Worm (Caenorhabditis elegans): ENCODE measurements around the gene H40L08.9.

- TF ChIP-seq nfya-1 (tag; optimal IDR thresholded peaks at IDR 0.05) (no peak), pha-2 (tag; optimal IDR thresholded peaks at IDR 0.05) (no peak), ztf-16 (tag; optimal IDR thresholded peaks at IDR 0.05) (no peak), unc-3 (GFP tag; conservative IDR thresholded peaks at IDR 0.05) (no peak), unc-3 (tag; optimal IDR thresholded peaks at IDR 0.05) (no peak), unc-55 (GFP tag; optimal IDR thresholded peaks at IDR 0.05) (no peak), ttx-3 (tag; optimal IDR thresholded peaks at IDR 0.05) (no peak), pqm-1 (tag; optimal IDR thresholded peaks at IDR 0.05) (no peak), zip-5 (tag; optimal IDR thresholded peaks at IDR 0.05) (no peak)
Observed at ce11 chrX:15042549-15042948, 33.7 kb downstream of the H40L08.9 start.

Measured in whole organism, late embryonic.